Worm (Caenorhabditis elegans) whole organism, L2 larva: ENCODE measurements around the gene egl-8.
A peak's percentile ranks its signal among the peaks of the same experiment; 100 is the strongest.

ENCODE experiments used
- C34F6.9 ChIP-seq: fragments of 150-350 bp; optimal IDR thresholded peaks from 2 replicates; lab custom pipeline; 2014; ENCODE audit warnings: missing biosample characterization, missing genetic modification characterization
- F13H6.1 ChIP-seq: sonication (generic microtip); optimal IDR thresholded peaks from 2 replicates; lab custom pipeline; 2016; ENCODE audit warnings: missing genetic modification characterization, missing compliant biosample characterization
- R02D3.7 ChIP-seq: fragments of 150-350 bp; optimal IDR thresholded peaks from 2 replicates; lab custom pipeline; 2014; ENCODE audit warnings: missing biosample characterization, missing genetic modification characterization
- Y55F3AM.14 ChIP-seq: fragments of 200-800 bp; sonication (Bioruptor generic); optimal IDR thresholded peaks from 2 replicates; lab custom pipeline; 2018; ENCODE audit warnings: mild to moderate bottlenecking, missing genetic modification characterization, missing compliant biosample characterization
- ZK546.5 ChIP-seq: sonication (generic microtip); optimal IDR thresholded peaks from 2 replicates; lab custom pipeline; 2017; ENCODE audit warnings: missing biosample characterization, missing genetic modification characterization
- alr-1 ChIP-seq: fragments of 150-350 bp; optimal IDR thresholded peaks from 2 replicates; lab custom pipeline; 2014; ENCODE audit warnings: missing biosample characterization, missing genetic modification characterization
- aly-2 ChIP-seq: fragments of 150-350 bp; optimal IDR thresholded peaks from 2 replicates; lab custom pipeline; 2014; ENCODE audit warnings: missing biosample characterization, missing genetic modification characterization
- ama-1 ChIP-seq: fragments of 150-350 bp; optimal IDR thresholded peaks from 2 replicates; lab custom pipeline; 2018; ENCODE audit warnings: inconsistent platforms
- blmp-1 ChIP-seq: sonication (generic microtip); optimal IDR thresholded peaks from 2 replicates; lab custom pipeline; 2017; ENCODE audit warnings: missing genetic modification characterization, mild to moderate bottlenecking, missing compliant biosample characterization, antibody characterized with exemption, moderate library complexity; ENCODE audit not compliant: insufficient read depth
- ceh-16 ChIP-seq: fragments of 150-350 bp; optimal IDR thresholded peaks from 2 replicates; lab custom pipeline; 2014; ENCODE audit warnings: missing biosample characterization, missing genetic modification characterization
- ceh-82 ChIP-seq: fragments of 150-350 bp; optimal IDR thresholded peaks from 2 replicates; lab custom pipeline; 2014; ENCODE audit warnings: missing biosample characterization, missing genetic modification characterization
- crh-2 ChIP-seq: sonication (generic microtip); optimal IDR thresholded peaks from 2 replicates; lab custom pipeline; 2017; ENCODE audit warnings: missing biosample characterization, missing genetic modification characterization
- egl-27 ChIP-seq: sonication (generic microtip); optimal IDR thresholded peaks from 3 replicates; lab custom pipeline; 2017; ENCODE audit warnings: missing biosample characterization, missing genetic modification reagents, missing genetic modification characterization
- elt-1 ChIP-seq: fragments of 150-350 bp; optimal IDR thresholded peaks from 2 replicates; lab custom pipeline; 2014; ENCODE audit warnings: missing biosample characterization, missing genetic modification characterization
- elt-3 ChIP-seq: sonication (generic microtip); optimal IDR thresholded peaks from 2 replicates; lab custom pipeline; 2017; ENCODE audit warnings: missing biosample characterization, missing genetic modification characterization
- fos-1 ChIP-seq: fragments of 150-350 bp; optimal IDR thresholded peaks from 2 replicates; lab custom pipeline; 2014; ENCODE audit warnings: missing biosample characterization, missing genetic modification characterization
- gmeb-1 ChIP-seq: fragments of 150-350 bp; optimal IDR thresholded peaks from 2 replicates; lab custom pipeline; 2014; ENCODE audit warnings: missing biosample characterization, missing genetic modification characterization
- lin-11 ChIP-seq: fragments of 150-350 bp; sonication (generic microtip); optimal IDR thresholded peaks from 2 replicates; lab custom pipeline; 2014; ENCODE audit warnings: missing biosample characterization, missing genetic modification characterization, inconsistent platforms, mixed read lengths
- lin-39 ChIP-seq: fragments of 150-350 bp; optimal IDR thresholded peaks from 2 replicates; lab custom pipeline; 2014; ENCODE audit warnings: missing biosample characterization, missing genetic modification reagents, missing genetic modification characterization
- lsy-2 ChIP-seq, 2 experiments: fragments of 150-350 bp in 1 of 2; sonication (generic microtip) in 1 of 2; optimal IDR thresholded peaks; 2 replicates each; lab custom pipeline; 2014 to 2017; ENCODE audit warnings: missing biosample characterization in 2 of 2, missing genetic modification characterization in 2 of 2
- mab-5 ChIP-seq: fragments of 150-350 bp; optimal IDR thresholded peaks from 2 replicates; lab custom pipeline; 2014; ENCODE audit warnings: missing biosample characterization, missing genetic modification characterization
- mdl-1 ChIP-seq, 2 experiments: fragments of 150-350 bp in 1 of 2; sonication (generic microtip) in 1 of 2; optimal IDR thresholded peaks; 2 replicates each; lab custom pipeline; 2017; ENCODE audit warnings: missing biosample characterization in 2 of 2, missing genetic modification characterization in 2 of 2
- nhr-11 ChIP-seq: fragments of 150-350 bp; optimal IDR thresholded peaks from 2 replicates; lab custom pipeline; 2014; ENCODE audit warnings: missing biosample characterization, missing genetic modification characterization
- nhr-129 ChIP-seq: fragments of 150-350 bp; optimal IDR thresholded peaks from 2 replicates; lab custom pipeline; 2014; ENCODE audit warnings: missing biosample characterization, missing genetic modification characterization
- nhr-21 ChIP-seq: fragments of 150-350 bp; optimal IDR thresholded peaks from 2 replicates; lab custom pipeline; 2014; ENCODE audit warnings: missing biosample characterization, missing genetic modification characterization
- nhr-237 ChIP-seq: fragments of 150-350 bp; optimal IDR thresholded peaks from 2 replicates; lab custom pipeline; 2014; ENCODE audit warnings: missing biosample characterization, missing genetic modification characterization
- nhr-25 ChIP-seq: fragments of 150-350 bp; sonication (generic microtip); optimal IDR thresholded peaks from 3 replicates; lab custom pipeline; 2014; ENCODE audit warnings: missing biosample characterization, missing genetic modification characterization
- nhr-6 ChIP-seq: fragments of 150-350 bp; optimal IDR thresholded peaks from 2 replicates; lab custom pipeline; 2014; ENCODE audit warnings: missing biosample characterization, missing genetic modification characterization
- nhr-77 ChIP-seq: fragments of 150-350 bp; optimal IDR thresholded peaks from 2 replicates; lab custom pipeline; 2014; ENCODE audit warnings: missing biosample characterization, missing genetic modification characterization
- sem-4 ChIP-seq: fragments of 150-350 bp; optimal IDR thresholded peaks from 2 replicates; lab custom pipeline; 2014; ENCODE audit warnings: missing biosample characterization, missing genetic modification reagents, missing genetic modification characterization
- sma-9 ChIP-seq, 2 experiments: fragments of 150-350 bp in 1 of 2; sonication (generic microtip) in 1 of 2; optimal IDR thresholded peaks; 2 replicates each; lab custom pipeline; 2014 to 2016; ENCODE audit warnings: missing genetic modification characterization in 2 of 2, mild to moderate bottlenecking in 1 of 2, missing biosample characterization in 1 of 2, missing compliant biosample characterization in 1 of 2, missing genetic modification reagents in 1 of 2, moderate library complexity in 1 of 2
- snpc-4 ChIP-seq: fragments of 150-350 bp; optimal IDR thresholded peaks from 2 replicates; lab custom pipeline; 2014; ENCODE audit warnings: missing biosample characterization, missing genetic modification characterization
- unc-39 ChIP-seq: fragments of 150-350 bp; optimal IDR thresholded peaks from 2 replicates; lab custom pipeline; 2014; ENCODE audit warnings: missing biosample characterization, missing genetic modification characterization
- unc-55 ChIP-seq: fragments of 150-350 bp; sonication (generic microtip); optimal IDR thresholded peaks from 3 replicates; lab custom pipeline; 2014; ENCODE audit warnings: missing biosample characterization, missing genetic modification reagents, missing genetic modification characterization
- zag-1 ChIP-seq: fragments of 150-350 bp; optimal IDR thresholded peaks from 2 replicates; lab custom pipeline; 2014; ENCODE audit warnings: missing biosample characterization, missing genetic modification characterization
- ztf-1 ChIP-seq: fragments of 200-800 bp; sonication (Bioruptor generic); conservative IDR thresholded peaks from 2 replicates; pipeline ENCODE4 v1.3.6; 2022; ENCODE audit warnings: missing genetic modification characterization, missing compliant biosample characterization
- ztf-11 ChIP-seq: sonication (generic microtip); optimal IDR thresholded peaks from 2 replicates; lab custom pipeline; 2017; ENCODE audit warnings: missing biosample characterization, missing genetic modification characterization
- ztf-4 ChIP-seq: fragments of 150-350 bp; optimal IDR thresholded peaks from 2 replicates; lab custom pipeline; 2014; ENCODE audit warnings: missing biosample characterization, missing genetic modification characterization

Gene egl-8

ce11 chrV:44026-44425 is 23.4 kb downstream of the egl-8 start:
- TF ChIP-seq nhr-25 (tag; lab: Kevin White, UChicago) (no peak), fos-1 (tag; lab: Kevin White, UChicago) (peak; percentile 60)
- TF ChIP-seq, all 48 proteins: peak for 1

ce11 chrV:45010-45409 is 24.4 kb downstream of the egl-8 start, which contains the start of gene B0348.2:
Gene B0348.2, plus strand, starts transcription at chrV:45310.
- TF ChIP-seq nhr-77 (tag; lab: Kevin White, UChicago) (no peak), fos-1 (tag; lab: Kevin White, UChicago) (peak; percentile 26)
- TF ChIP-seq, all 48 proteins: peak for 1

DNA sequence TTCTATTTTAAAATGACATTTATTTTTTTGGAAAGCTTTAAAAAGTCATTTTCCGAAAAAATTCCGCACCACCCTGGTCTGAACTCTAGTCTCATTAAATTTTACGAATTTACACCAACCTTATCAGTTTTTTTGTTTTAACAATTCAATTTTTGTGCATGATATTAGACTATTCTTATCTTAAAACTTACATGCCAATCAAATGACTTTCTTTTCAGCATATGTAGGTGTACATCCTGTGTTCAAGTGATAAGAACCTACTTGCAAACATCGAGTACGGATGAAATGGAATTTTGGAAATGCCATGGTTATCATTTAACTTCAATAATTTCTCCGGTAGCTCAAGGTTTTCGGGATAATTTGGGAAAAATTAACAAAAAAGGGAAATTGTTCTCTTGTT is 27.2 kb downstream of the egl-8 start:
- TF ChIP-seq fos-1 (tag; lab: Kevin White, UChicago) (peak; percentile 85), R02D3.7 (no peak)

ce11 chrV:48622-49021 is 28.0 kb downstream of the egl-8 start, which contains the start of gene B0348.1:
Gene B0348.1, plus strand, starts transcription at chrV:48922.
- TF ChIP-seq nhr-11: no peak
- no peak for TF ChIP-seq ceh-82 (tag; lab: Kevin White, UChicago)
- TF ChIP-seq, all 48 proteins: peak for 0

- TF ChIP-seq ztf-1 (GFP tag; lab: Robert Waterston, UW) (no peak), ama-1 (lab: Kevin White, UChicago) (no peak), ztf-4 (tag; lab: Kevin White, UChicago) (no peak), nhr-21 (tag; lab: Kevin White, UChicago) (peak; percentile 1), egl-27 (no peak), crh-2 (tag; lab: Kevin White, UChicago) (peak; percentile 23), elt-3 (tag; lab: Kevin White, UChicago) (no peak), Y55F3AM.14 (GFP tag; lab: Kevin White, UChicago) (peak; percentile 47), blmp-1 (tag; lab: Kevin White, UChicago) (no peak), ceh-16 (tag; lab: Kevin White, UChicago) (no peak), C34F6.9 (tag; lab: Kevin White, UChicago) (peak; percentile 8), mdl-1 (tag; optimal IDR thresholded peaks at IDR 0.05; lab: Kevin White, UChicago) (no peak), F13H6.1 (tag; lab: Kevin White, UChicago) (peak; percentile 37), lsy-2 (tag; optimal IDR thresholded peaks at IDR 0.05; lab: Kevin White, UChicago) (no peak), sma-9 (GFP tag; optimal IDR thresholded peaks at IDR 0.05; lab: Kevin White, UChicago) (peak; percentile 48), sma-9 (tag; optimal IDR thresholded peaks at IDR 0.05; lab: Kevin White, UChicago) (no peak), nhr-25 (tag; lab: Kevin White, UChicago) (peak; percentile 19), ceh-82 (tag; lab: Kevin White, UChicago) (no peak), unc-39 (tag; lab: Kevin White, UChicago) (no peak), mab-5 (no peak), ztf-11 (tag; lab: Kevin White, UChicago) (no peak), zag-1 (no peak), lin-39 (no peak), alr-1 (no peak), ZK546.5 (tag; lab: Kevin White, UChicago) (no peak), fos-1 (tag; lab: Kevin White, UChicago) (peak; percentile 2), gmeb-1 (tag; lab: Kevin White, UChicago) (peak; percentile 62), nhr-129 (tag; lab: Kevin White, UChicago) (peak; percentile 67), unc-55 (GFP tag; lab: Kevin White, UChicago) (peak; percentile 60), nhr-237 (tag; lab: Kevin White, UChicago) (no peak), elt-1 (tag; lab: Kevin White, UChicago) (no peak)
These were observed 32.7 kb downstream of the egl-8 start for ce11 chrV:53286-53685.

- TF ChIP-seq lin-11 (tag; lab: Kevin White, UChicago) (no peak), sem-4 (no peak), sma-9 (GFP tag; optimal IDR thresholded peaks at IDR 0.05; lab: Kevin White, UChicago) (no peak), sma-9 (tag; optimal IDR thresholded peaks at IDR 0.05; lab: Kevin White, UChicago) (no peak), nhr-237 (tag; lab: Kevin White, UChicago) (no peak), aly-2 (tag; lab: Kevin White, UChicago) (no peak), egl-27 (no peak), Y55F3AM.14 (GFP tag; lab: Kevin White, UChicago) (no peak), snpc-4 (tag; lab: Kevin White, UChicago) (no peak), nhr-6 (tag; lab: Kevin White, UChicago) (no peak), nhr-25 (tag; lab: Kevin White, UChicago) (no peak), ztf-1 (GFP tag; lab: Robert Waterston, UW) (no peak)
These were observed 35.3 kb downstream of the egl-8 start, which contains the start of gene srt-52 for ce11 chrV:55946-56345. Gene srt-52, minus strand, starts transcription at chrV:56046.
